Fruit fly (Drosophila melanogaster) whole organism, wandering third instar larva: ENCODE data around the gene Teh2.

Experiments used
- CG32264 ChIP-seq: fragments of 200-800 bp; sonication (Bioruptor generic); optimal IDR thresholded peaks from 2 replicates; lab custom pipeline; 2016; ENCODE audit warnings: missing biosample characterization, missing genetic modification characterization
- CG9705 ChIP-seq: fragments of 200-800 bp; sonication (Bioruptor generic); optimal IDR thresholded peaks from 2 replicates; lab custom pipeline; 2018; ENCODE audit warnings: missing biosample characterization, mild to moderate bottlenecking, missing genetic modification characterization
- CrebA ChIP-seq: fragments of 200-800 bp; sonication (Bioruptor generic); optimal IDR thresholded peaks from 2 replicates; lab custom pipeline; 2016; ENCODE audit warnings: missing biosample characterization, mild to moderate bottlenecking, missing genetic modification characterization, borderline replicate concordance
- Dif ChIP-seq: fragments of 200-275, 200-300 bp; sonication (Bioruptor generic); optimal IDR thresholded peaks from 2 replicates; lab custom pipeline; 2018; ENCODE audit warnings: missing biosample characterization, missing genetic modification characterization; ENCODE audit not compliant: partially characterized antibody
- HLH106 ChIP-seq: fragments of 200-800 bp; optimal IDR thresholded peaks from 3 replicates; lab custom pipeline; 2019; ENCODE audit warnings: missing biosample characterization, mild to moderate bottlenecking, missing genetic modification characterization, moderate library complexity
- Hnf4 ChIP-seq: fragments of 200-800 bp; sonication (Bioruptor generic); optimal IDR thresholded peaks from 2 replicates; lab custom pipeline; 2016; ENCODE audit warnings: missing biosample characterization, mild to moderate bottlenecking, missing genetic modification characterization
- Hr83 ChIP-seq: fragments of 200-300 bp; sonication (Bioruptor generic); optimal IDR thresholded peaks from 2 replicates; lab custom pipeline; 2016; ENCODE audit warnings: missing biosample characterization, mild to moderate bottlenecking, missing genetic modification characterization, moderate library complexity; ENCODE audit not compliant: poor library complexity, severe bottlenecking
- N ChIP-seq: fragments of >200 bp; optimal IDR thresholded peaks from 2 replicates; lab custom pipeline; 2018; ENCODE audit warnings: missing biosample characterization, missing external identifiers, missing genetic modification characterization
- OdsH ChIP-seq: fragments of 200-800 bp; sonication (Bioruptor generic); optimal IDR thresholded peaks from 2 replicates; lab custom pipeline; 2016; ENCODE audit warnings: missing biosample characterization, mild to moderate bottlenecking, missing genetic modification characterization
- Rel ChIP-seq, 2 experiments: fragments of 200-800 bp; sonication (Bioruptor generic) in 1 of 2; optimal IDR thresholded peaks; 2 replicates in 1 of 2; 3 replicates in 1 of 2; lab custom pipeline; 2016 to 2019; ENCODE audit warnings: mild to moderate bottlenecking in 2 of 2, missing biosample characterization in 2 of 2, missing genetic modification characterization in 2 of 2, moderate library complexity in 1 of 2
- Vsx2 ChIP-seq: fragments of 200-300, 225-300 bp; sonication (Bioruptor generic); optimal IDR thresholded peaks from 2 replicates; lab custom pipeline; 2018; ENCODE audit warnings: missing biosample characterization, missing genetic modification characterization; ENCODE audit not compliant: partially characterized antibody
- br ChIP-seq: fragments of 200-800 bp; sonication (Bioruptor generic); optimal IDR thresholded peaks from 2 replicates; lab custom pipeline; 2016; ENCODE audit warnings: missing biosample characterization, missing genetic modification characterization
- brk ChIP-seq: fragments of 200-800 bp; sonication (Bioruptor generic); optimal IDR thresholded peaks from 2 replicates; lab custom pipeline; 2016; ENCODE audit warnings: missing biosample characterization, mild to moderate bottlenecking, missing genetic modification characterization
- dl ChIP-seq, 2 experiments: fragments of 175-275, 200-275 bp in 1 of 2; fragments of 200-275 bp in 1 of 2; sonication (Bioruptor generic); optimal IDR thresholded peaks; lab custom pipeline; 2018; ENCODE audit warnings: mild to moderate bottlenecking in 2 of 2, missing biosample characterization in 2 of 2, missing genetic modification characterization in 2 of 2, moderate library complexity in 2 of 2; ENCODE audit not compliant: partially characterized antibody in 2 of 2, insufficient read depth in 1 of 2
- fru ChIP-seq: fragments of 200-800 bp; sonication (Bioruptor generic); optimal IDR thresholded peaks from 3 replicates; lab custom pipeline; 2016; ENCODE audit warnings: missing biosample characterization, mild to moderate bottlenecking, missing genetic modification characterization
- rgr ChIP-seq: fragments of 200-800 bp; sonication (Bioruptor generic); optimal IDR thresholded peaks from 3 replicates; lab custom pipeline; 2016; ENCODE audit warnings: missing biosample characterization, mild to moderate bottlenecking, missing genetic modification characterization
- tai ChIP-seq: sonication (Bioruptor generic); optimal IDR thresholded peaks from 2 replicates; lab custom pipeline; 2016; ENCODE audit warnings: missing biosample characterization, missing genetic modification characterization
- woc ChIP-seq: sonication (Bioruptor generic); optimal IDR thresholded peaks from 2 replicates; lab custom pipeline; 2016; ENCODE audit warnings: missing biosample characterization, mild to moderate bottlenecking, missing genetic modification characterization

Teh2 gene

dm6 chr3L:4130743-4131142 is 57.1 kb downstream of the Teh2 start:
- TF ChIP-seq Hr83 (GFP tag; lab: Kevin White, UChicago) (no peak), Hnf4 (GFP tag; lab: Kevin White, UChicago) (no peak), brk (GFP tag; lab: Kevin White, UChicago) (no peak), rgr (GFP tag; lab: Kevin White, UChicago) (no peak), N (GFP tag; lab: Kevin White, UChicago) (no peak), CG32264 (GFP tag; lab: Kevin White, UChicago) (no peak), fru (GFP tag; lab: Kevin White, UChicago) (no peak), br (GFP tag; lab: Kevin White, UChicago) (no peak), Rel (GFP tag; optimal IDR thresholded peaks at IDR 0.05; lab: Kevin White, UChicago) (no peak), Rel (tag; optimal IDR thresholded peaks at IDR 0.05; lab: Kevin White, UChicago) (no peak), Dif (GFP tag; lab: Kevin White, UChicago) (no peak), Vsx2 (GFP tag; lab: Kevin White, UChicago) (no peak), woc (GFP tag; lab: Kevin White, UChicago) (no peak), HLH106 (tag; lab: Kevin White, UChicago) (no peak), CG9705 (GFP tag; lab: Kevin White, UChicago) (no peak), CrebA (no peak), dl (GFP tag; optimal IDR thresholded peaks at IDR 0.05; lab: Kevin White, UChicago; ENCODE audit: insufficient read depth in 1 of 2, partially characterized antibody in 2 of 2) (no peak), OdsH (GFP tag; lab: Kevin White, UChicago) (no peak), tai (no peak)
